Fruit fly (Drosophila melanogaster) whole organism, wandering third instar larva: ENCODE results near the gene CG10959.

Experiments
- Abd-B ChIP-seq: fragments of >200 bp; optimal IDR thresholded peaks from 2 replicates; lab custom pipeline; 2017; ENCODE audit warnings: missing biosample characterization, missing genetic modification characterization
- CG32264 ChIP-seq: fragments of 200-800 bp; sonication (Bioruptor generic); optimal IDR thresholded peaks from 2 replicates; lab custom pipeline; 2016; ENCODE audit warnings: missing biosample characterization, missing genetic modification characterization
- CG9705 ChIP-seq: fragments of 200-800 bp; sonication (Bioruptor generic); optimal IDR thresholded peaks from 2 replicates; lab custom pipeline; 2018; ENCODE audit warnings: missing biosample characterization, mild to moderate bottlenecking, missing genetic modification characterization
- CrebA ChIP-seq: fragments of 200-800 bp; sonication (Bioruptor generic); optimal IDR thresholded peaks from 2 replicates; lab custom pipeline; 2016; ENCODE audit warnings: missing biosample characterization, mild to moderate bottlenecking, missing genetic modification characterization, borderline replicate concordance
- Dfd ChIP-seq: fragments of >200 bp; optimal IDR thresholded peaks from 2 replicates; lab custom pipeline; 2017; ENCODE audit warnings: missing biosample characterization, missing genetic modification characterization
- Dif ChIP-seq: fragments of 200-275, 200-300 bp; sonication (Bioruptor generic); optimal IDR thresholded peaks from 2 replicates; lab custom pipeline; 2018; ENCODE audit warnings: missing biosample characterization, missing genetic modification characterization; ENCODE audit not compliant: partially characterized antibody
- GATAd ChIP-seq: sonication (Bioruptor generic); optimal IDR thresholded peaks from 2 replicates; lab custom pipeline; 2016; ENCODE audit warnings: missing biosample characterization, missing genetic modification characterization
- HLH106 ChIP-seq: fragments of 200-800 bp; optimal IDR thresholded peaks from 3 replicates; lab custom pipeline; 2019; ENCODE audit warnings: missing biosample characterization, mild to moderate bottlenecking, missing genetic modification characterization, moderate library complexity
- Hnf4 ChIP-seq: fragments of 200-800 bp; sonication (Bioruptor generic); optimal IDR thresholded peaks from 2 replicates; lab custom pipeline; 2016; ENCODE audit warnings: missing biosample characterization, mild to moderate bottlenecking, missing genetic modification characterization
- Hr78 ChIP-seq: fragments of >200 bp; optimal IDR thresholded peaks from 2 replicates; lab custom pipeline; 2017; ENCODE audit warnings: missing biosample characterization, missing genetic modification characterization
- Hr83 ChIP-seq: fragments of 200-300 bp; sonication (Bioruptor generic); optimal IDR thresholded peaks from 2 replicates; lab custom pipeline; 2016; ENCODE audit warnings: missing biosample characterization, mild to moderate bottlenecking, missing genetic modification characterization, moderate library complexity; ENCODE audit not compliant: poor library complexity, severe bottlenecking
- Jra ChIP-seq: sonication (Bioruptor generic); optimal IDR thresholded peaks from 2 replicates; lab custom pipeline; 2016; ENCODE audit warnings: missing biosample characterization, missing genetic modification characterization
- Mio ChIP-seq: sonication (Bioruptor generic); optimal IDR thresholded peaks from 2 replicates; lab custom pipeline; 2016; ENCODE audit warnings: missing biosample characterization, missing genetic modification characterization
- Myc ChIP-seq: fragments of >200 bp; optimal IDR thresholded peaks from 2 replicates; lab custom pipeline; 2017
- N ChIP-seq: fragments of >200 bp; optimal IDR thresholded peaks from 2 replicates; lab custom pipeline; 2018; ENCODE audit warnings: missing biosample characterization, missing external identifiers, missing genetic modification characterization
- OdsH ChIP-seq: fragments of 200-800 bp; sonication (Bioruptor generic); optimal IDR thresholded peaks from 2 replicates; lab custom pipeline; 2016; ENCODE audit warnings: missing biosample characterization, mild to moderate bottlenecking, missing genetic modification characterization
- Rel ChIP-seq, 2 experiments: fragments of 200-800 bp; sonication (Bioruptor generic) in 1 of 2; optimal IDR thresholded peaks; 2 replicates in 1 of 2; 3 replicates in 1 of 2; lab custom pipeline; 2016 to 2019; ENCODE audit warnings: mild to moderate bottlenecking in 2 of 2, missing biosample characterization in 2 of 2, missing genetic modification characterization in 2 of 2, moderate library complexity in 1 of 2
- Sp1 ChIP-seq: fragments of 200-800 bp; sonication (Bioruptor generic); optimal IDR thresholded peaks from 3 replicates; lab custom pipeline; 2019; ENCODE audit warnings: missing biosample characterization, mild to moderate bottlenecking, missing genetic modification characterization, moderate library complexity
- Vsx2 ChIP-seq: fragments of 200-300, 225-300 bp; sonication (Bioruptor generic); optimal IDR thresholded peaks from 2 replicates; lab custom pipeline; 2018; ENCODE audit warnings: missing biosample characterization, missing genetic modification characterization; ENCODE audit not compliant: partially characterized antibody
- br ChIP-seq: fragments of 200-800 bp; sonication (Bioruptor generic); optimal IDR thresholded peaks from 2 replicates; lab custom pipeline; 2016; ENCODE audit warnings: missing biosample characterization, missing genetic modification characterization
- brk ChIP-seq: fragments of 200-800 bp; sonication (Bioruptor generic); optimal IDR thresholded peaks from 2 replicates; lab custom pipeline; 2016; ENCODE audit warnings: missing biosample characterization, mild to moderate bottlenecking, missing genetic modification characterization
- dl ChIP-seq, 2 experiments: fragments of 175-275, 200-275 bp in 1 of 2; fragments of 200-275 bp in 1 of 2; sonication (Bioruptor generic); optimal IDR thresholded peaks; lab custom pipeline; 2018; ENCODE audit warnings: mild to moderate bottlenecking in 2 of 2, missing biosample characterization in 2 of 2, missing genetic modification characterization in 2 of 2, moderate library complexity in 2 of 2; ENCODE audit not compliant: partially characterized antibody in 2 of 2, insufficient read depth in 1 of 2
- dmrt93B ChIP-seq: fragments of 200-800 bp; sonication (Bioruptor generic); optimal IDR thresholded peaks from 2 replicates; lab custom pipeline; 2018; ENCODE audit warnings: missing biosample characterization, mild to moderate bottlenecking, missing genetic modification characterization
- dsf ChIP-seq: sonication (Bioruptor generic); optimal IDR thresholded peaks from 2 replicates; lab custom pipeline; 2016; ENCODE audit warnings: missing biosample characterization, missing genetic modification characterization, borderline replicate concordance
- ey ChIP-seq: fragments of 200-800 bp; sonication (Bioruptor generic); optimal IDR thresholded peaks from 2 replicates; lab custom pipeline; 2016; ENCODE audit warnings: missing biosample characterization, missing genetic modification characterization
- foxo ChIP-seq, 2 experiments: fragments of 200-800 bp; sonication (Bioruptor generic); optimal IDR thresholded peaks; 2 replicates in 1 of 2; 3 replicates in 1 of 2; lab custom pipeline; 2016 to 2017; ENCODE audit warnings: missing biosample characterization in 2 of 2, missing genetic modification characterization in 2 of 2
- fru ChIP-seq: fragments of 200-800 bp; sonication (Bioruptor generic); optimal IDR thresholded peaks from 3 replicates; lab custom pipeline; 2016; ENCODE audit warnings: missing biosample characterization, mild to moderate bottlenecking, missing genetic modification characterization
- h ChIP-seq: fragments of 200-800 bp; sonication (Bioruptor generic); optimal IDR thresholded peaks from 3 replicates; lab custom pipeline; 2016; ENCODE audit warnings: missing biosample characterization, mild to moderate bottlenecking, missing genetic modification characterization
- jim ChIP-seq: fragments of 175-275, 200-325 bp; sonication (Bioruptor generic); optimal IDR thresholded peaks from 2 replicates; lab custom pipeline; 2016; ENCODE audit warnings: missing biosample characterization, mild to moderate bottlenecking, missing genetic modification characterization
- lola ChIP-seq: fragments of >200 bp; optimal IDR thresholded peaks from 2 replicates; lab custom pipeline; 2017; ENCODE audit warnings: missing biosample characterization, missing genetic modification characterization
- pan ChIP-seq: fragments of >200 bp; optimal IDR thresholded peaks from 2 replicates; lab custom pipeline; 2017
- psq ChIP-seq: fragments of 200-800 bp; sonication (Bioruptor generic); optimal IDR thresholded peaks from 3 replicates; lab custom pipeline; 2017; ENCODE audit warnings: missing biosample characterization, mild to moderate bottlenecking, missing genetic modification characterization, moderate library complexity
- rgr ChIP-seq: fragments of 200-800 bp; sonication (Bioruptor generic); optimal IDR thresholded peaks from 3 replicates; lab custom pipeline; 2016; ENCODE audit warnings: missing biosample characterization, mild to moderate bottlenecking, missing genetic modification characterization
- sage ChIP-seq: fragments of 200-800 bp; sonication (Bioruptor generic); optimal IDR thresholded peaks from 2 replicates; lab custom pipeline; 2016; ENCODE audit warnings: missing biosample characterization, mild to moderate bottlenecking, missing genetic modification characterization
- sv ChIP-seq: fragments of 200-800 bp; sonication (Bioruptor generic); optimal IDR thresholded peaks from 3 replicates; lab custom pipeline; 2016; ENCODE audit warnings: missing biosample characterization, missing genetic modification characterization
- tai ChIP-seq: sonication (Bioruptor generic); optimal IDR thresholded peaks from 2 replicates; lab custom pipeline; 2016; ENCODE audit warnings: missing biosample characterization, missing genetic modification characterization
- usp ChIP-seq: fragments of >200 bp; optimal IDR thresholded peaks from 2 replicates; lab custom pipeline; 2017; ENCODE audit warnings: missing biosample characterization, missing genetic modification characterization
- woc ChIP-seq: sonication (Bioruptor generic); optimal IDR thresholded peaks from 2 replicates; lab custom pipeline; 2016; ENCODE audit warnings: missing biosample characterization, mild to moderate bottlenecking, missing genetic modification characterization

CG10959 gene

dm6 chrX:8143537-8143936 lies 5.0 kb upstream of the CG10959 start, which contains the start of gene CG17982:
CG17982 (minus strand) TSS chrX:8143835.
- TF ChIP-seq GATAd (GFP tag; lab: Kevin White, UChicago) (peak; percentile 85), ey (GFP tag; lab: Kevin White, UChicago) (peak; percentile 93), lola (no peak), Dfd (GFP tag; lab: Kevin White, UChicago) (no peak), dl (GFP tag; optimal IDR thresholded peaks at IDR 0.05; lab: Kevin White, UChicago; ENCODE audit: insufficient read depth in 1 of 2, partially characterized antibody in 2 of 2) (no peak), Hnf4 (no peak), Hr78 (GFP tag; lab: Kevin White, UChicago) (no peak), Dif (no peak), Rel (GFP tag; optimal IDR thresholded peaks at IDR 0.05; lab: Kevin White, UChicago) (peak; percentile 73), Rel (tag; optimal IDR thresholded peaks at IDR 0.05; lab: Kevin White, UChicago) (peak; percentile 99), CrebA (GFP tag; lab: Kevin White, UChicago) (no peak), rgr (peak; percentile 95), dmrt93B (no peak), HLH106 (tag; lab: Kevin White, UChicago) (peak; percentile 92), OdsH (peak; percentile 89), usp (GFP tag; lab: Kevin White, UChicago) (no peak), sage (GFP tag; lab: Kevin White, UChicago) (peak; percentile 81), Vsx2 (no peak), br (GFP tag; lab: Kevin White, UChicago) (peak; percentile 94), pan (lab: Kevin White, UChicago) (no peak), brk (no peak), Abd-B (GFP tag; lab: Kevin White, UChicago) (no peak), foxo (GFP tag; optimal IDR thresholded peaks at IDR 0.05; lab: Kevin White, UChicago) (peak; percentile 81 to 95), tai (GFP tag; lab: Kevin White, UChicago) (no peak), sv (GFP tag; lab: Kevin White, UChicago) (peak; percentile 17), h (GFP tag; lab: Kevin White, UChicago) (peak; percentile 94), Hr83 (GFP tag; lab: Kevin White, UChicago) (peak; percentile 91), psq (GFP tag; lab: Kevin White, UChicago) (peak; percentile 98), woc (peak; percentile 86), Myc (no peak), jim (no peak), dsf (GFP tag; lab: Kevin White, UChicago) (peak; percentile 81), Jra (GFP tag; lab: Kevin White, UChicago) (peak; percentile 93), CG9705 (peak; percentile 88), Sp1 (GFP tag; lab: Kevin White, UChicago) (peak; percentile 92), CG32264 (GFP tag; lab: Kevin White, UChicago) (peak; percentile 83), N (GFP tag; lab: Kevin White, UChicago) (no peak), Mio (peak; percentile 42), fru (GFP tag; lab: Kevin White, UChicago) (peak; percentile 93)

- TF ChIP-seq CG32264 (GFP tag; lab: Kevin White, UChicago): no peak
- no peak for TF ChIP-seq Hr83 (GFP tag; lab: Kevin White, UChicago)
- no peak for TF ChIP-seq dmrt93B
- TF ChIP-seq HLH106 (tag; lab: Kevin White, UChicago): peak; percentile 65
- TF ChIP-seq Dfd (GFP tag; lab: Kevin White, UChicago): no peak
- peak; percentile 31 for TF ChIP-seq psq (GFP tag; lab: Kevin White, UChicago)
- TF ChIP-seq woc: peak; percentile 77
- no peak for TF ChIP-seq Mio
- TF ChIP-seq br (GFP tag; lab: Kevin White, UChicago): no peak
- peak; percentile 45 for TF ChIP-seq Sp1 (GFP tag; lab: Kevin White, UChicago)
- no peak for TF ChIP-seq Rel (GFP tag; optimal IDR thresholded peaks at IDR 0.05; lab: Kevin White, UChicago)
- peak; percentile 52 for TF ChIP-seq Rel (tag; optimal IDR thresholded peaks at IDR 0.05; lab: Kevin White, UChicago)
- TF ChIP-seq jim: no peak
- TF ChIP-seq Dif: no peak
- TF ChIP-seq CrebA (GFP tag; lab: Kevin White, UChicago): no peak
- no peak for TF ChIP-seq pan (lab: Kevin White, UChicago)
- no peak for TF ChIP-seq tai (GFP tag; lab: Kevin White, UChicago)
- no peak for TF ChIP-seq CG9705
- peak; percentile 6 for TF ChIP-seq ey (GFP tag; lab: Kevin White, UChicago)
- TF ChIP-seq Vsx2: no peak
- TF ChIP-seq Abd-B (GFP tag; lab: Kevin White, UChicago): no peak
- TF ChIP-seq Hnf4: no peak
- TF ChIP-seq OdsH: no peak
- TF ChIP-seq Myc: peak; percentile 92
- no peak for TF ChIP-seq rgr
- TF ChIP-seq sage (GFP tag; lab: Kevin White, UChicago): no peak
- no peak for TF ChIP-seq usp (GFP tag; lab: Kevin White, UChicago)
- TF ChIP-seq h (GFP tag; lab: Kevin White, UChicago): peak; percentile 41
- no peak for TF ChIP-seq brk
- no peak for TF ChIP-seq GATAd (GFP tag; lab: Kevin White, UChicago)
- TF ChIP-seq dsf (GFP tag; lab: Kevin White, UChicago): no peak
- no peak for TF ChIP-seq dl (GFP tag; optimal IDR thresholded peaks at IDR 0.05; lab: Kevin White, UChicago; ENCODE audit: insufficient read depth in 1 of 2, partially characterized antibody in 2 of 2)
- TF ChIP-seq, all 38 proteins: peak for 8
These were observed 3.0 kb upstream of the CG10959 start, which contains the start of the genes alpha-PheRS and CG2129 for dm6 chrX:8145501-8146157. alpha-PheRS (minus strand) TSS chrX:8145602. CG2129 (plus strand) TSS chrX:8145839.
